Fruit fly (Drosophila melanogaster) Kc167 (cell line): Measurements from ENCODE around the gene CG17272.

Experiments used
- h ChIP-seq: fragments of >200 bp; optimal IDR thresholded peaks from 3 replicates; lab custom pipeline; 2018; ENCODE audit warnings: missing external identifiers
- insv ChIP-seq: fragments of >200 bp; optimal IDR thresholded peaks from 3 replicates; lab custom pipeline; 2018; ENCODE audit warnings: missing external identifiers
- psq ChIP-seq: fragments of >200 bp; optimal IDR thresholded peaks from 2 replicates; lab custom pipeline; 2017; ENCODE audit warnings: missing external identifiers
- ttk ChIP-seq: sonication (Bioruptor generic); optimal IDR thresholded peaks from 2 replicates; lab custom pipeline; 2017; ENCODE audit warnings: missing external identifiers

- no peak for TF ChIP-seq psq (lab: Kevin White, UChicago)
- no peak for TF ChIP-seq ttk (lab: Kevin White, UChicago)
- TF ChIP-seq h (lab: Kevin White, UChicago) = no peak
- TF ChIP-seq insv = no peak
These were observed 12.3 kb upstream of the CG17272 start for dm6 chr3R:20836257-20836856.
